Fruit fly (Drosophila melanogaster): ENCODE data around the gene Mitofilin.

The Mitofilin gene

DNA sequence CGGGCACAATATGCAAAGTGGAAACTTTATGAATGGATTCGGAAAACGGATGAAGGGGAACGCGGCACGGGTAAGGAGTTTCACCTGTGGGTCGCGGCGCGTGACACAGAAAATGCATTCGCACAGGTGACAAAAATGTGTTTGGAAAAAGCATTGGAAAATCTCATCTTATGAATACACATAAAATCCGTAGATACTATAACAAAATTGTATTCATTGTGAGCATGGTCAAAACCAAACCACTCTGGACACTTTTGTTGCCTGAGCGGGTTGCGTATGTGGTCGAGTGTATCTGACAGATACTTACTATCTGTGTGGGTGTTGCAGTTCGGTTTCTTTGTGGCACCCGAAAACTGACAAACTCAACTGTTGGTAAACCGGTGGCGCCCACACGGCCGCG lies 16.3 kb upstream of the Mitofilin start (continued):
- TF ChIP-seq CG6683 (GFP tag; optimal IDR thresholded peaks at IDR 0.05): no peak
- TF ChIP-seq Dbx (GFP tag; IDR thresholded peaks at IDR 0.05): no peak
- TF ChIP-seq chif (GFP tag; optimal IDR thresholded peaks at IDR 0.05): peak in 1 of 2 experiments; percentile 9
- TF ChIP-seq CG10209 (GFP tag; optimal IDR thresholded peaks at IDR 0.05): peak; percentile 4
- TF ChIP-seq CG4328 (GFP tag; optimal IDR thresholded peaks at IDR 0.05): no peak
- TF ChIP-seq CG2202 (tag; optimal IDR thresholded peaks at IDR 0.05): peak; percentile 11
- TF ChIP-seq Xbp1 (GFP tag; optimal IDR thresholded peaks at IDR 0.05): peak; percentile 61
- TF ChIP-seq inv (GFP tag; IDR thresholded peaks at IDR 0.05; ENCODE audit: partially characterized antibody): no peak
- no peak for TF ChIP-seq nerfin-1 (tag; optimal IDR thresholded peaks at IDR 0.05)
- peak; percentile 55 for TF ChIP-seq sob (GFP tag; IDR thresholded peaks at IDR 0.05)
- peak; percentile 33 for TF ChIP-seq CG17829 (tag; optimal IDR thresholded peaks at IDR 0.05)
- peak in 1 of 2 experiments; percentile 62 for TF ChIP-seq Hr78 (GFP tag; optimal IDR thresholded peaks at IDR 0.05)
- TF ChIP-seq CG1024 (GFP tag; IDR thresholded peaks at IDR 0.05): peak; percentile 47; the same call in 1 of the 2 replicates
- TF ChIP-seq Lhr (GFP tag; optimal IDR thresholded peaks at IDR 0.05): no peak
- TF ChIP-seq CG15269 (tag; optimal IDR thresholded peaks at IDR 0.05): no peak
- TF ChIP-seq prd (optimal IDR thresholded peaks at IDR 0.05): no peak
- TF ChIP-seq prd (GFP tag; IDR thresholded peaks at IDR 0.05): peak; percentile 80
- peak; percentile 60 for TF ChIP-seq ara (GFP tag; IDR thresholded peaks at IDR 0.05)
- 0 out of 2 replicates have a peak, but pooled peaks have one; percentile 27 for TF ChIP-seq Atf6 (GFP tag; IDR thresholded peaks at IDR 0.05)
- no peak; the same call in 2 of the 3 replicates for TF ChIP-seq CG11695 (GFP tag; IDR thresholded peaks at IDR 0.05)
- peak; percentile 65 for TF ChIP-seq CG32767 (GFP tag; IDR thresholded peaks at IDR 0.05)
- TF ChIP-seq CG3847 (GFP tag; IDR thresholded peaks at IDR 0.05): peak; percentile 34; the same call in 1 of the 2 replicates
- TF ChIP-seq CG1647 (GFP tag; optimal IDR thresholded peaks at IDR 0.05): no peak
- peak; percentile 43 for TF ChIP-seq wor (GFP tag; IDR thresholded peaks at IDR 0.05)
- TF ChIP-seq Bgb (GFP tag; IDR thresholded peaks at IDR 0.05; ENCODE audit: partially characterized antibody): no peak
- no peak for TF ChIP-seq cato (GFP tag; optimal IDR thresholded peaks at IDR 0.05; ENCODE audit: borderline replicate concordance)
- no peak for TF ChIP-seq CG33213 (GFP tag; optimal IDR thresholded peaks at IDR 0.05)
- no peak for TF ChIP-seq al (GFP tag; IDR thresholded peaks at IDR 0.05)
- no peak for TF ChIP-seq wdn (GFP tag; IDR thresholded peaks at IDR 0.05)
- no peak for TF ChIP-seq Dref (GFP tag; IDR thresholded peaks at IDR 0.05)
- TF ChIP-seq exex (tag; optimal IDR thresholded peaks at IDR 0.05): no peak
- TF ChIP-seq Hand (GFP tag; optimal IDR thresholded peaks at IDR 0.05): no peak
- TF ChIP-seq CG32532 (GFP tag; IDR thresholded peaks at IDR 0.05): peak; percentile 27; the same call in 1 of the 2 replicates
- TF ChIP-seq pho (GFP tag; optimal IDR thresholded peaks at IDR 0.05): no peak
- TF ChIP-seq CG14014 (GFP tag; IDR thresholded peaks at IDR 0.05): peak; percentile 48
- TF ChIP-seq CG10654 (GFP tag; optimal IDR thresholded peaks at IDR 0.05): no peak
- TF ChIP-seq lbe (GFP tag; optimal IDR thresholded peaks at IDR 0.05): no peak
- no peak for TF ChIP-seq TFAM (GFP tag; optimal IDR thresholded peaks at IDR 0.05)
- TF ChIP-seq dimm (GFP tag; IDR thresholded peaks at IDR 0.05): no peak
- peak; percentile 70 for TF ChIP-seq tgo (GFP tag; IDR thresholded peaks at IDR 0.05)
- peak; percentile 89 for TF ChIP-seq vvl (GFP tag; IDR thresholded peaks at IDR 0.05)
- TF ChIP-seq CG8944 (GFP tag; optimal IDR thresholded peaks at IDR 0.05): peak; percentile 10
- peak; percentile 35 for TF ChIP-seq fd96Cb (tag; optimal IDR thresholded peaks at IDR 0.05)
- peak; percentile 6 for TF ChIP-seq Fer1 (GFP tag; optimal IDR thresholded peaks at IDR 0.05)
- no peak for TF ChIP-seq CG15514 (GFP tag; optimal IDR thresholded peaks at IDR 0.05)
- TF ChIP-seq hbn (GFP tag; IDR thresholded peaks at IDR 0.05; ENCODE audit: partially characterized antibody): no peak
- TF ChIP-seq tin (GFP tag; optimal IDR thresholded peaks at IDR 0.05): no peak
- peak; percentile 59 for TF ChIP-seq sisA (GFP tag; IDR thresholded peaks at IDR 0.05)
- TF ChIP-seq Mrtf (GFP tag; IDR thresholded peaks at IDR 0.05): 0 out of 3 replicates have a peak, but pooled peaks have one; percentile 45
- no peak for TF ChIP-seq CG12071 (GFP tag; optimal IDR thresholded peaks at IDR 0.05)
- no peak for TF ChIP-seq CG17912 (GFP tag; optimal IDR thresholded peaks at IDR 0.05)

Measured in whole organism, embryonic.